Worm (Caenorhabditis elegans) whole organism, L4 larva: ENCODE results near the gene myo-2.

Experiments
- D1046.2 ChIP-seq: fragments of 200-800 bp; sonication (Bioruptor generic); IDR thresholded peaks from 2 replicates; pipeline ENCODE4 v1.3.6; 2022; ENCODE audit warnings: missing genetic modification characterization, missing compliant biosample characterization
- F10B5.3 ChIP-seq: sonication (generic microtip); optimal IDR thresholded peaks from 2 replicates; lab custom pipeline; 2016; ENCODE audit warnings: mild to moderate bottlenecking, missing genetic modification characterization, missing compliant biosample characterization
- F26F4.8 ChIP-seq: fragments of 200-800 bp; sonication (Bioruptor generic); conservative IDR thresholded peaks from 2 replicates; pipeline ENCODE4 v1.3.6; 2022; ENCODE audit warnings: missing genetic modification characterization, missing compliant biosample characterization
- F37D6.2 ChIP-seq: sonication (generic microtip); optimal IDR thresholded peaks from 2 replicates; lab custom pipeline; 2016; ENCODE audit warnings: mild to moderate bottlenecking, missing genetic modification characterization, missing compliant biosample characterization
- T26A8.4 ChIP-seq: fragments of 200-800 bp; sonication (Bioruptor generic); IDR thresholded peaks from 2 replicates; pipeline ENCODE4 v1.3.6; 2022; ENCODE audit warnings: missing genetic modification characterization, missing compliant biosample characterization
- Y5F2A.4 ChIP-seq: fragments of 200-800 bp; sonication (Bioruptor generic); optimal IDR thresholded peaks from 2 replicates; lab custom pipeline; 2018; ENCODE audit warnings: mild to moderate bottlenecking, missing genetic modification characterization, missing compliant biosample characterization
- ZK337.2 ChIP-seq: fragments of 200-800 bp; sonication (Bioruptor generic); IDR thresholded peaks from 2 replicates; pipeline ENCODE4 v1.3.6; 2022; ENCODE audit warnings: missing genetic modification reagents, missing genetic modification characterization, missing compliant biosample characterization
- ZK546.5 ChIP-seq, 2 experiments: sonication (generic microtip); optimal IDR thresholded peaks; 2 replicates each; lab custom pipeline; 2017; ENCODE audit warnings: missing biosample characterization in 2 of 2, missing genetic modification characterization in 2 of 2
- aha-1 ChIP-seq: fragments of 150-350 bp; peaks from one replicate; lab custom pipeline; 2014; ENCODE audit warnings: missing biosample characterization, missing genetic modification characterization
- attf-4 ChIP-seq: sonication (generic microtip); optimal IDR thresholded peaks from 3 replicates; lab custom pipeline; 2017; ENCODE audit warnings: missing biosample characterization, missing genetic modification characterization
- ceh-28 ChIP-seq: fragments of 150-350 bp; optimal IDR thresholded peaks from 2 replicates; lab custom pipeline; 2014; ENCODE audit warnings: missing biosample characterization, missing genetic modification reagents, missing genetic modification characterization
- ceh-44 ChIP-seq: fragments of 200-800 bp; sonication (Bioruptor generic); IDR thresholded peaks from 2 replicates; pipeline ENCODE4 v1.3.6; 2022; ENCODE audit warnings: missing genetic modification reagents, missing genetic modification characterization, missing compliant biosample characterization
- ceh-62 ChIP-seq: sonication (generic microtip); optimal IDR thresholded peaks from 2 replicates; lab custom pipeline; 2017; ENCODE audit warnings: missing biosample characterization, missing genetic modification characterization
- ceh-82 ChIP-seq: sonication (generic microtip); optimal IDR thresholded peaks from 2 replicates; lab custom pipeline; 2017; ENCODE audit warnings: missing biosample characterization, missing genetic modification characterization
- ces-1 ChIP-seq: fragments of 150-350 bp; sonication (generic microtip); optimal IDR thresholded peaks from 4 replicates; lab custom pipeline; 2014; ENCODE audit warnings: missing biosample characterization, missing genetic modification reagents, missing genetic modification characterization
- daf-12 ChIP-seq: fragments of 150-350 bp; optimal IDR thresholded peaks from 2 replicates; lab custom pipeline; 2014; ENCODE audit warnings: missing biosample characterization, missing genetic modification reagents, missing genetic modification characterization
- daf-8 ChIP-seq: fragments of 200-800 bp; sonication (Bioruptor generic); IDR thresholded peaks from 2 replicates; pipeline ENCODE4 v1.3.6; 2022; ENCODE audit warnings: missing genetic modification characterization, missing compliant biosample characterization
- dmd-9 ChIP-seq: fragments of 200-800 bp; sonication (Bioruptor generic); IDR thresholded peaks from 2 replicates; pipeline ENCODE4 v1.3.6; 2022; ENCODE audit warnings: missing genetic modification reagents, missing genetic modification characterization, missing compliant biosample characterization
- duxl-1 ChIP-seq: sonication (generic microtip); optimal IDR thresholded peaks from 2 replicates; lab custom pipeline; 2016; ENCODE audit warnings: mild to moderate bottlenecking, missing genetic modification characterization, moderate library complexity, missing compliant biosample characterization; ENCODE audit not compliant: poor library complexity
- dve-1 ChIP-seq: sonication (generic microtip); optimal IDR thresholded peaks from 2 replicates; lab custom pipeline; 2017; ENCODE audit warnings: antibody characterized with exemption, mild to moderate bottlenecking, missing genetic modification characterization, missing compliant biosample characterization; ENCODE audit not compliant: insufficient read depth
- egl-43 ChIP-seq: fragments of 200-800 bp; sonication (Bioruptor generic); IDR thresholded peaks from 2 replicates; pipeline ENCODE4 v1.3.6; 2022; ENCODE audit warnings: missing genetic modification reagents, missing genetic modification characterization, missing compliant biosample characterization
- gei-8 ChIP-seq: fragments of 200-800 bp; sonication (Bioruptor generic); optimal IDR thresholded peaks from 2 replicates; lab custom pipeline; 2018; ENCODE audit warnings: mild to moderate bottlenecking, missing genetic modification characterization, missing compliant biosample characterization
- hmg-1.1 ChIP-seq: fragments of 200-800 bp; sonication (Bioruptor generic); IDR thresholded peaks from 2 replicates; pipeline ENCODE4 v1.3.6; 2022; ENCODE audit warnings: missing genetic modification reagents, missing genetic modification characterization, missing compliant biosample characterization
- jun-1 ChIP-seq: fragments of 150-350 bp; optimal IDR thresholded peaks from 2 replicates; lab custom pipeline; 2014; ENCODE audit warnings: missing biosample characterization, missing genetic modification reagents, missing genetic modification characterization
- lin-1 ChIP-seq: fragments of 200-800 bp; sonication (Bioruptor generic); IDR thresholded peaks from 2 replicates; pipeline ENCODE4 v1.3.6; 2022; ENCODE audit warnings: missing genetic modification reagents, missing genetic modification characterization, missing compliant biosample characterization
- lin-15B ChIP-seq: fragments of 150-350 bp; sonication (generic microtip); optimal IDR thresholded peaks from 3 replicates; lab custom pipeline; 2014; ENCODE audit warnings: missing biosample characterization, missing genetic modification characterization
- lin-29 ChIP-seq: fragments of 200-800 bp; sonication (Bioruptor generic); IDR thresholded peaks from 2 replicates; pipeline ENCODE4 v1.3.6; 2022; ENCODE audit warnings: missing genetic modification reagents, missing genetic modification characterization, missing compliant biosample characterization
- lin-39 ChIP-seq: fragments of 150-350 bp; optimal IDR thresholded peaks from 2 replicates; lab custom pipeline; 2014; ENCODE audit warnings: missing biosample characterization, missing genetic modification reagents, missing genetic modification characterization
- lir-3 ChIP-seq: sonication (generic microtip); optimal IDR thresholded peaks from 2 replicates; lab custom pipeline; 2016; ENCODE audit warnings: mild to moderate bottlenecking, missing genetic modification characterization, missing compliant biosample characterization
- lsy-2 ChIP-seq, 2 experiments: fragments of 150-350 bp in 1 of 2; sonication (generic microtip) in 1 of 2; optimal IDR thresholded peaks; 2 replicates each; lab custom pipeline; 2014 to 2017; ENCODE audit warnings: missing biosample characterization in 2 of 2, missing genetic modification characterization in 2 of 2
- mep-1 ChIP-seq: fragments of 150-350 bp; sonication (generic microtip); optimal IDR thresholded peaks from 3 replicates; lab custom pipeline; 2014; ENCODE audit warnings: missing biosample characterization, missing genetic modification characterization
- mes-2 ChIP-seq: sonication (generic microtip); optimal IDR thresholded peaks from 2 replicates; lab custom pipeline; 2016; ENCODE audit warnings: missing genotype, mild to moderate bottlenecking, missing genetic modification characterization, missing compliant biosample characterization; ENCODE audit not compliant: poor library complexity, severe bottlenecking
- nhr-10 ChIP-seq: fragments of 150-350 bp; optimal IDR thresholded peaks from 2 replicates; lab custom pipeline; 2014; ENCODE audit warnings: missing biosample characterization, missing genetic modification characterization
- nhr-102 ChIP-seq: sonication (generic microtip); optimal IDR thresholded peaks from 2 replicates; lab custom pipeline; 2016; ENCODE audit warnings: mild to moderate bottlenecking, missing genetic modification characterization, moderate library complexity, missing compliant biosample characterization
- nhr-111 ChIP-seq: fragments of 200-800 bp; sonication (Bioruptor generic); optimal IDR thresholded peaks from 2 replicates; lab custom pipeline; 2018; ENCODE audit warnings: mild to moderate bottlenecking, missing genetic modification characterization, missing compliant biosample characterization
- nhr-237 ChIP-seq: sonication (generic microtip); optimal IDR thresholded peaks from 2 replicates; lab custom pipeline; 2017; ENCODE audit warnings: missing biosample characterization, missing genetic modification characterization
- nhr-25 ChIP-seq: sonication (generic microtip); optimal IDR thresholded peaks from 2 replicates; lab custom pipeline; 2017; ENCODE audit warnings: missing genetic modification characterization, mild to moderate bottlenecking, missing compliant biosample characterization, antibody characterized with exemption, moderate library complexity, borderline replicate concordance; ENCODE audit not compliant: insufficient read depth
- nhr-28 ChIP-seq: fragments of 150-350 bp; optimal IDR thresholded peaks from 2 replicates; lab custom pipeline; 2014; ENCODE audit warnings: missing biosample characterization, missing genetic modification characterization
- nhr-6 ChIP-seq: fragments of 150-350 bp; optimal IDR thresholded peaks from 2 replicates; lab custom pipeline; 2014; ENCODE audit warnings: missing biosample characterization, missing genetic modification characterization
- nhr-76 ChIP-seq: fragments of 150-350 bp; optimal IDR thresholded peaks from 2 replicates; lab custom pipeline; 2014; ENCODE audit warnings: missing biosample characterization, missing genetic modification characterization
- nhr-77 ChIP-seq: fragments of 150-350 bp; optimal IDR thresholded peaks from 2 replicates; lab custom pipeline; 2014; ENCODE audit warnings: missing biosample characterization, missing genetic modification characterization
- php-3 ChIP-seq: fragments of 200-800 bp; sonication (Bioruptor generic); IDR thresholded peaks from 2 replicates; pipeline ENCODE4 v1.3.6; 2022; ENCODE audit warnings: missing genetic modification reagents, missing genetic modification characterization, missing compliant biosample characterization
- rbr-2 ChIP-seq: sonication (generic microtip); optimal IDR thresholded peaks from 2 replicates; lab custom pipeline; 2016; ENCODE audit warnings: missing genotype, missing genetic modification characterization, missing compliant biosample characterization
- skn-1 ChIP-seq: fragments of 150-350 bp; optimal IDR thresholded peaks from 2 replicates; lab custom pipeline; 2014; ENCODE audit warnings: missing biosample characterization, missing genetic modification characterization
- spr-1 ChIP-seq: sonication (generic microtip); optimal IDR thresholded peaks from 2 replicates; lab custom pipeline; 2016; ENCODE audit warnings: mild to moderate bottlenecking, missing genetic modification characterization, missing compliant biosample characterization
- spr-3 ChIP-seq: fragments of 200-800 bp; sonication (Bioruptor generic); optimal IDR thresholded peaks from 2 replicates; lab custom pipeline; 2018; ENCODE audit warnings: mild to moderate bottlenecking, missing genetic modification characterization, missing compliant biosample characterization
- unc-130 ChIP-seq: sonication (generic microtip); optimal IDR thresholded peaks from 2 replicates; lab custom pipeline; 2016; ENCODE audit warnings: missing genetic modification reagents, missing genetic modification characterization, missing compliant biosample characterization
- unc-39 ChIP-seq: sonication (generic microtip); optimal IDR thresholded peaks from 2 replicates; lab custom pipeline; 2017; ENCODE audit warnings: missing biosample characterization, missing genetic modification characterization
- zag-1 ChIP-seq: fragments of 150-350 bp; optimal IDR thresholded peaks from 2 replicates; lab custom pipeline; 2014; ENCODE audit warnings: missing biosample characterization, missing genetic modification characterization
- zfp-2 ChIP-seq: sonication (generic microtip); optimal IDR thresholded peaks from 2 replicates; lab custom pipeline; 2016; ENCODE audit warnings: mild to moderate bottlenecking, missing genetic modification characterization, missing compliant biosample characterization
- zip-11 ChIP-seq: fragments of 200-800 bp; sonication (Bioruptor generic); IDR thresholded peaks from 2 replicates; pipeline ENCODE4 v1.3.6; 2022; ENCODE audit warnings: missing genetic modification characterization, missing compliant biosample characterization
- zip-2 ChIP-seq: fragments of 150-350 bp; optimal IDR thresholded peaks from 2 replicates; lab custom pipeline; 2014; ENCODE audit warnings: missing biosample characterization, missing genetic modification characterization

Gene myo-2

ce11 chrX:12458021-12458420 lies 9.8 kb upstream of the myo-2 start (continued):
- TF ChIP-seq skn-1 (tag; lab: Kevin White, UChicago): no peak
- TF ChIP-seq Y5F2A.4 (GFP tag; lab: Kevin White, UChicago): peak; percentile 68
- peak; percentile 19 for TF ChIP-seq nhr-77 (tag; lab: Kevin White, UChicago)
- no peak for TF ChIP-seq lsy-2 (tag; optimal IDR thresholded peaks at IDR 0.05; lab: Kevin White, UChicago)
- TF ChIP-seq zip-2: peak; percentile 84
- TF ChIP-seq duxl-1 (tag; lab: Kevin White, UChicago): peak; percentile 71
- no peak for TF ChIP-seq attf-4 (tag; lab: Kevin White, UChicago)
- peak; percentile 55 for TF ChIP-seq zfp-2 (tag; lab: Kevin White, UChicago)
- TF ChIP-seq hmg-1.1 (GFP tag; lab: Robert Waterston, UW): peak; percentile 70
- no peak for TF ChIP-seq daf-8 (GFP tag; lab: Robert Waterston, UW)
- TF ChIP-seq egl-43 (GFP tag; lab: Robert Waterston, UW): peak; percentile 90
- peak; percentile 76 for TF ChIP-seq nhr-102
- peak; percentile 42 for TF ChIP-seq dve-1 (tag; lab: Kevin White, UChicago)
- TF ChIP-seq ceh-62: no peak
- peak; percentile 69; the same call in 1 of the 2 replicates for TF ChIP-seq lin-1 (GFP tag; lab: Robert Waterston, UW)
- TF ChIP-seq rbr-2: no peak
- TF ChIP-seq nhr-111 (GFP tag; lab: Kevin White, UChicago): peak; percentile 57
- TF ChIP-seq ZK546.5 (tag; optimal IDR thresholded peaks at IDR 0.05; lab: Kevin White, UChicago): no peak
- no peak for TF ChIP-seq unc-39
- TF ChIP-seq lin-29 (GFP tag; lab: Robert Waterston, UW): peak; percentile 56; the same call in 1 of the 2 replicates
- peak; percentile 87 for TF ChIP-seq dmd-9
- TF ChIP-seq nhr-76: no peak
- no peak for TF ChIP-seq ces-1 (GFP tag; lab: Kevin White, UChicago)
- TF ChIP-seq T26A8.4 (GFP tag; lab: Robert Waterston, UW): peak; percentile 88
- no peak for TF ChIP-seq daf-12 (tag; lab: Kevin White, UChicago)
- peak; percentile 46; the same call in 1 of the 2 replicates for TF ChIP-seq zip-11 (GFP tag; lab: Robert Waterston, UW)
- TF ChIP-seq ceh-44 (GFP tag; lab: Robert Waterston, UW): peak; percentile 75; the same call in 1 of the 2 replicates
- no peak for TF ChIP-seq jun-1 (tag; lab: Kevin White, UChicago)
- TF ChIP-seq ZK337.2: peak; percentile 48; the same call in 1 of the 2 replicates
- peak; percentile 73 for TF ChIP-seq mes-2
- TF ChIP-seq lin-15B: no peak
- TF ChIP-seq lir-3 (tag; lab: Kevin White, UChicago): peak; percentile 76
- peak; percentile 77 for TF ChIP-seq mep-1 (tag; lab: Kevin White, UChicago)
- peak; percentile 79 for TF ChIP-seq spr-1 (tag; lab: Kevin White, UChicago)
- TF ChIP-seq nhr-25: peak; percentile 34
- TF ChIP-seq ceh-82 (tag; lab: Kevin White, UChicago): no peak
- no peak for TF ChIP-seq zag-1 (tag; lab: Kevin White, UChicago)
- peak; percentile 86 for TF ChIP-seq F26F4.8
- TF ChIP-seq lin-39 (tag; lab: Kevin White, UChicago): no peak
- peak; percentile 47 for TF ChIP-seq unc-130 (GFP tag; lab: Kevin White, UChicago)
- TF ChIP-seq aha-1 (tag; lab: Kevin White, UChicago): peak; percentile 72
- TF ChIP-seq ceh-28 (tag; lab: Kevin White, UChicago): no peak
- TF ChIP-seq nhr-6 (tag; lab: Kevin White, UChicago): peak; percentile 20
- no peak for TF ChIP-seq F37D6.2
- TF ChIP-seq gei-8: peak; percentile 73
- TF ChIP-seq nhr-28: peak; percentile 26
- peak; percentile 5 for TF ChIP-seq nhr-10 (tag; lab: Kevin White, UChicago)
- no peak for TF ChIP-seq D1046.2 (GFP tag; lab: Robert Waterston, UW)
- TF ChIP-seq php-3: peak; percentile 58; the same call in 1 of the 2 replicates
- TF ChIP-seq F10B5.3 (tag; lab: Kevin White, UChicago): peak; percentile 67
- peak; percentile 32 for TF ChIP-seq spr-3 (GFP tag; lab: Kevin White, UChicago)
- TF ChIP-seq nhr-237 (tag; lab: Kevin White, UChicago): no peak
